Fruit fly (Drosophila melanogaster) whole organism, embryonic: ENCODE results near the gene CG16965.

ENCODE experiments used
- Aef1 ChIP-seq: fragments of 200-800 bp; sonication (Bioruptor generic); IDR thresholded peaks from 3 replicates; pipeline ENCODE4 v1.3.6; 2022; ENCODE audit warnings: missing biosample characterization, missing genetic modification characterization
- BEAF-32 ChIP-seq: fragments of 200-800 bp; sonication (Bioruptor generic); optimal IDR thresholded peaks from 3 replicates; lab custom pipeline; 2017; ENCODE audit warnings: missing biosample characterization, missing genetic modification characterization, mild to moderate bottlenecking, moderate library complexity, missing genetic modification reagents
- Bgb ChIP-seq: fragments of 200-800 bp; sonication (Bioruptor generic); IDR thresholded peaks from 2 replicates; pipeline ENCODE4 v1.3.6; 2022; ENCODE audit warnings: missing biosample characterization, missing genetic modification characterization; ENCODE audit not compliant: partially characterized antibody
- CG10267 ChIP-seq: fragments of 200-800 bp; sonication (Bioruptor generic); optimal IDR thresholded peaks from 2 replicates; lab custom pipeline; 2018; ENCODE audit warnings: missing biosample characterization, mild to moderate bottlenecking, missing genetic modification characterization, moderate library complexity
- CG10543 ChIP-seq: fragments of 200-800 bp; sonication (Bioruptor generic); optimal IDR thresholded peaks from 3 replicates; lab custom pipeline; 2017; ENCODE audit warnings: missing biosample characterization, mild to moderate bottlenecking, missing genetic modification characterization, moderate library complexity
- CG11085 ChIP-seq: fragments of 200-800 bp; sonication (Bioruptor generic); IDR thresholded peaks from 2 replicates; pipeline ENCODE4 v1.3.6; 2022; ENCODE audit warnings: missing biosample characterization, missing genetic modification characterization
- CG11723 ChIP-seq: fragments of 200-800 bp; sonication (Bioruptor generic); optimal IDR thresholded peaks from 2 replicates; lab custom pipeline; 2017; ENCODE audit warnings: missing biosample characterization, mild to moderate bottlenecking, missing genetic modification characterization
- CG12942 ChIP-seq: fragments of 200-800 bp; sonication (Bioruptor generic); optimal IDR thresholded peaks from 3 replicates; lab custom pipeline; 2016; ENCODE audit warnings: missing biosample characterization, missing genetic modification characterization
- CG13424 ChIP-seq: fragments of 200-800 bp; sonication (Bioruptor generic); optimal IDR thresholded peaks from 2 replicates; lab custom pipeline; 2019; ENCODE audit warnings: missing biosample characterization, mild to moderate bottlenecking, missing genetic modification characterization, moderate library complexity
- CG13624 ChIP-seq: fragments of 200-800 bp; sonication (Bioruptor generic); optimal IDR thresholded peaks from 2 replicates; lab custom pipeline; 2016; ENCODE audit warnings: missing biosample characterization, missing genetic modification characterization
- CG13894 ChIP-seq: fragments of 200-800 bp; sonication (Bioruptor generic); optimal IDR thresholded peaks from 3 replicates; lab custom pipeline; 2018; ENCODE audit warnings: missing biosample characterization, mild to moderate bottlenecking, missing genetic modification characterization, moderate library complexity
- CG15073 ChIP-seq: fragments of 200-800 bp; sonication (Bioruptor generic); optimal IDR thresholded peaks from 2 replicates; lab custom pipeline; 2016; ENCODE audit warnings: missing biosample characterization, missing genetic modification characterization
- CG15601 ChIP-seq: fragments of 200-800 bp; sonication (Bioruptor generic); optimal IDR thresholded peaks from 3 replicates; lab custom pipeline; 2019; ENCODE audit warnings: missing biosample characterization, mild to moderate bottlenecking, missing genetic modification characterization, moderate library complexity
- CG17186 ChIP-seq: fragments of 200-800 bp; sonication (Bioruptor generic); optimal IDR thresholded peaks from 3 replicates; lab custom pipeline; 2017; ENCODE audit warnings: missing biosample characterization, missing genetic modification reagents, missing genetic modification characterization
- CG18599 ChIP-seq: fragments of 200-800 bp; sonication (Bioruptor generic); optimal IDR thresholded peaks from 3 replicates; lab custom pipeline; 2017; ENCODE audit warnings: missing biosample characterization, missing genetic modification characterization, mild to moderate bottlenecking, moderate library complexity, missing genetic modification reagents
- CG30020 ChIP-seq: fragments of 200-800 bp; optimal IDR thresholded peaks from 2 replicates; lab custom pipeline; 2019; ENCODE audit warnings: missing biosample characterization, mild to moderate bottlenecking, missing genetic modification characterization, moderate library complexity
- CG3065 ChIP-seq: fragments of 200-800 bp; sonication (Bioruptor generic); optimal IDR thresholded peaks from 2 replicates; lab custom pipeline; 2016; ENCODE audit warnings: missing biosample characterization, missing genetic modification characterization
- CG31441 ChIP-seq: fragments of 200-800 bp; sonication (Bioruptor generic); IDR thresholded peaks from 2 replicates; pipeline ENCODE4 v1.3.6; 2022; ENCODE audit warnings: missing biosample characterization, missing genetic modification characterization
- CG33557 ChIP-seq: fragments of 200-800 bp; sonication (Bioruptor generic); optimal IDR thresholded peaks from 2 replicates; lab custom pipeline; 2019; ENCODE audit warnings: missing biosample characterization, mild to moderate bottlenecking, missing genetic modification characterization, moderate library complexity
- CG34376 ChIP-seq: fragments of 200-800 bp; sonication (Bioruptor generic); optimal IDR thresholded peaks from 2 replicates; lab custom pipeline; 2018; ENCODE audit warnings: missing biosample characterization, mild to moderate bottlenecking, missing genetic modification characterization
- CG34422 ChIP-seq: fragments of 200-800 bp; sonication (Bioruptor generic); IDR thresholded peaks from 3 replicates; pipeline ENCODE4 v1.3.6; 2022; ENCODE audit warnings: missing biosample characterization, missing genetic modification characterization
- CG4328 ChIP-seq: fragments of 200-800 bp; sonication (Bioruptor generic); optimal IDR thresholded peaks from 3 replicates; lab custom pipeline; 2017; ENCODE audit warnings: missing biosample characterization, missing genetic modification reagents, missing genetic modification characterization
- CG4730 ChIP-seq: fragments of 200-800 bp; sonication (Bioruptor generic); IDR thresholded peaks from 2 replicates; pipeline ENCODE4 v1.3.6; 2022; ENCODE audit warnings: missing biosample characterization, missing genetic modification characterization
- CG7271 ChIP-seq: fragments of 200-800 bp; sonication (Bioruptor generic); optimal IDR thresholded peaks from 2 replicates; lab custom pipeline; 2018; ENCODE audit warnings: missing biosample characterization, mild to moderate bottlenecking, missing genetic modification characterization, moderate library complexity
- CG7745 ChIP-seq: fragments of 200-800 bp; sonication (Bioruptor generic); optimal IDR thresholded peaks from 2 replicates; lab custom pipeline; 2018; ENCODE audit warnings: missing biosample characterization, mild to moderate bottlenecking, missing genetic modification characterization, moderate library complexity
- CG8089 ChIP-seq: fragments of 200-800 bp; sonication (Bioruptor generic); optimal IDR thresholded peaks from 3 replicates; lab custom pipeline; 2016; ENCODE audit warnings: missing biosample characterization, missing genetic modification characterization
- CG8944 ChIP-seq: fragments of 200-800 bp; sonication (Bioruptor generic); optimal IDR thresholded peaks from 3 replicates; lab custom pipeline; 2016; ENCODE audit warnings: missing biosample characterization, missing genetic modification characterization
- Camta ChIP-seq: fragments of 200-800 bp; sonication (Bioruptor generic); optimal IDR thresholded peaks from 2 replicates; lab custom pipeline; 2016; ENCODE audit warnings: missing biosample characterization, missing genetic modification characterization
- Chrac-16 ChIP-seq: fragments of 200-800 bp; sonication (Bioruptor generic); optimal IDR thresholded peaks from 3 replicates; lab custom pipeline; 2016; ENCODE audit warnings: missing biosample characterization, missing genetic modification characterization
- CkIIα-i1 ChIP-seq: fragments of 200-800 bp; sonication (Bioruptor generic); IDR thresholded peaks from 2 replicates; pipeline ENCODE4 v1.3.6; 2022; ENCODE audit warnings: missing biosample characterization, missing genetic modification characterization
- E2f2 ChIP-seq: fragments of 200-800 bp; sonication (Bioruptor generic); IDR thresholded peaks from 2 replicates; pipeline ENCODE4 v1.3.6; 2022; ENCODE audit warnings: missing biosample characterization, missing genetic modification characterization
- Ets65A ChIP-seq: fragments of 200-800 bp; sonication (Bioruptor generic); peaks from one replicate; lab custom pipeline; 2016; ENCODE audit warnings: missing biosample characterization, missing genetic modification characterization
- Ets97D ChIP-seq: fragments of 200-800 bp; sonication (Bioruptor generic); optimal IDR thresholded peaks from 3 replicates; lab custom pipeline; 2016; ENCODE audit warnings: missing biosample characterization, missing genetic modification characterization
- Meics ChIP-seq: fragments of 200-800 bp; sonication (Bioruptor generic); optimal IDR thresholded peaks from 2 replicates; lab custom pipeline; 2017; ENCODE audit warnings: missing biosample characterization, mild to moderate bottlenecking, missing genetic modification characterization
- Ravus ChIP-seq: fragments of 200-800 bp; sonication (Bioruptor generic); IDR thresholded peaks from 2 replicates; pipeline ENCODE4 v1.3.6; 2022; ENCODE audit warnings: missing biosample characterization, missing genetic modification characterization
- Vsx1 ChIP-seq: fragments of 200-800 bp; sonication (Bioruptor generic); optimal IDR thresholded peaks from 2 replicates; lab custom pipeline; 2017; ENCODE audit warnings: missing biosample characterization, mild to moderate bottlenecking, missing genetic modification characterization, missing genetic modification reagents
- abd-A ChIP-seq: fragments of 200-800 bp; sonication (Bioruptor generic); optimal IDR thresholded peaks from 3 replicates; lab custom pipeline; 2019; ENCODE audit warnings: missing biosample characterization, mild to moderate bottlenecking, missing genetic modification characterization, moderate library complexity
- bigmax ChIP-seq: fragments of 200-800 bp; sonication (Bioruptor generic); optimal IDR thresholded peaks from 2 replicates; lab custom pipeline; 2018; ENCODE audit warnings: missing biosample characterization, mild to moderate bottlenecking, missing genetic modification characterization
- cg ChIP-seq: fragments of 200-800 bp; sonication (Bioruptor generic); optimal IDR thresholded peaks from 3 replicates; lab custom pipeline; 2019; ENCODE audit warnings: missing biosample characterization, mild to moderate bottlenecking, missing genetic modification characterization, moderate library complexity
- crol ChIP-seq: fragments of 200-800 bp; sonication (Bioruptor generic); IDR thresholded peaks from 2 replicates; pipeline ENCODE4 v1.3.6; 2022; ENCODE audit warnings: missing biosample characterization, missing genetic modification characterization
- da ChIP-seq: fragments of 200-800 bp; sonication (Bioruptor generic); optimal IDR thresholded peaks from 2 replicates; lab custom pipeline; 2016; ENCODE audit warnings: missing biosample characterization, missing genetic modification characterization
- ham ChIP-seq: fragments of 200-800 bp; sonication (Bioruptor generic); IDR thresholded peaks from 2 replicates; pipeline ENCODE4 v1.3.6; 2022; ENCODE audit warnings: missing biosample characterization, missing genetic modification characterization
- ken ChIP-seq: fragments of 200-800 bp; sonication (Bioruptor generic); IDR thresholded peaks from 3 replicates; pipeline ENCODE4 v1.3.6; 2022; ENCODE audit warnings: missing biosample characterization, missing genetic modification characterization
- nerfin-1 ChIP-seq: fragments of 200-800 bp; sonication (Bioruptor generic); optimal IDR thresholded peaks from 3 replicates; lab custom pipeline; 2019; ENCODE audit warnings: missing biosample characterization, mild to moderate bottlenecking, missing genetic modification characterization, moderate library complexity
- nmo ChIP-seq: fragments of 200-800 bp; sonication (Bioruptor generic); optimal IDR thresholded peaks from 2 replicates; lab custom pipeline; 2018; ENCODE audit warnings: missing biosample characterization, mild to moderate bottlenecking, missing genetic modification characterization, moderate library complexity
- onecut ChIP-seq: fragments of 200-800 bp; sonication (Bioruptor generic); IDR thresholded peaks from 2 replicates; pipeline ENCODE4 v1.3.6; 2022; ENCODE audit warnings: missing biosample characterization, missing genetic modification characterization
- sens-2 ChIP-seq: fragments of 200-800 bp; sonication (Bioruptor generic); IDR thresholded peaks from 2 replicates; pipeline ENCODE4 v1.3.6; 2022; ENCODE audit warnings: missing biosample characterization, missing genetic modification characterization
- sima ChIP-seq: fragments of 200-800 bp; sonication (Bioruptor generic); optimal IDR thresholded peaks from 2 replicates; lab custom pipeline; 2016; ENCODE audit warnings: missing biosample characterization, missing genetic modification characterization
- sisA ChIP-seq: fragments of 200-800 bp; sonication (Bioruptor generic); IDR thresholded peaks from 2 replicates; pipeline ENCODE4 v1.3.6; 2022; ENCODE audit warnings: missing biosample characterization, missing genetic modification characterization
- trem ChIP-seq: fragments of 200-800 bp; optimal IDR thresholded peaks from 3 replicates; lab custom pipeline; 2019; ENCODE audit warnings: missing biosample characterization, mild to moderate bottlenecking, missing genetic modification characterization, moderate library complexity
- zen2 ChIP-seq: fragments of 200-800 bp; sonication (Bioruptor generic); IDR thresholded peaks from 3 replicates; pipeline ENCODE4 v1.3.6; 2022; ENCODE audit warnings: missing biosample characterization, missing genetic modification characterization; ENCODE audit not compliant: partially characterized antibody

The CG16965 gene

dm6 chr2L:11970853-11971397 is 10.5 kb upstream of the CG16965 start (continued):
- TF ChIP-seq trem (tag; lab: Kevin White, UChicago) = no peak
- TF ChIP-seq CG31441 = no peak
- no peak for TF ChIP-seq CG15073
- peak; percentile 17 for TF ChIP-seq Meics (GFP tag; lab: Kevin White, UChicago)
- TF ChIP-seq Vsx1 (GFP tag; lab: Kevin White, UChicago) = peak; percentile 98
- peak; percentile 7 for TF ChIP-seq nmo (GFP tag; lab: Kevin White, UChicago)
- no peak for TF ChIP-seq CG7271
- no peak for TF ChIP-seq CG17186 (GFP tag; lab: Kevin White, UChicago)
- TF ChIP-seq CG34376 = peak; percentile 25
- TF ChIP-seq CG3065 (GFP tag; lab: Kevin White, UChicago) = no peak
- TF ChIP-seq E2f2 (GFP tag; lab: Robert Waterston, UW) = no peak
- 0 out of 3 replicates have a peak, but pooled peaks have one; percentile 11 for TF ChIP-seq ken (GFP tag; lab: Robert Waterston, UW)
- TF ChIP-seq sima (GFP tag; lab: Kevin White, UChicago) = no peak
- TF ChIP-seq CG15601 (tag; lab: Kevin White, UChicago) = peak; percentile 61
- TF ChIP-seq BEAF-32 (GFP tag; lab: Kevin White, UChicago) = no peak
- TF ChIP-seq Bgb (GFP tag; lab: Robert Waterston, UW) = peak; percentile 64
- TF ChIP-seq CG4730 (GFP tag; lab: Robert Waterston, UW) = no peak
- TF ChIP-seq CG33557 (GFP tag; lab: Kevin White, UChicago) = no peak
- TF ChIP-seq CG34422 (GFP tag; lab: Robert Waterston, UW) = peak; percentile 44; the same call in 1 of the 3 replicates
- no peak for TF ChIP-seq Aef1 (GFP tag; lab: Robert Waterston, UW)
- TF ChIP-seq CG11723 (GFP tag; lab: Kevin White, UChicago) = no peak
- TF ChIP-seq da = peak; percentile 9
- TF ChIP-seq Camta = peak; percentile 11
- no peak for TF ChIP-seq ham (GFP tag; lab: Robert Waterston, UW)
- TF ChIP-seq sens-2 = no peak
- TF ChIP-seq CG30020 (tag; lab: Kevin White, UChicago) = no peak
- no peak for TF ChIP-seq nerfin-1 (tag; lab: Kevin White, UChicago)
- TF ChIP-seq CG4328 (GFP tag; lab: Kevin White, UChicago) = no peak
- TF ChIP-seq CG7745 (tag; lab: Kevin White, UChicago) = no peak
- no peak for TF ChIP-seq Chrac-16
- peak; percentile 40 for TF ChIP-seq CG18599 (GFP tag; lab: Kevin White, UChicago)
- TF ChIP-seq sisA (GFP tag; lab: Robert Waterston, UW) = no peak
- TF ChIP-seq Ets65A (GFP tag; lab: Kevin White, UChicago) = no peak
- TF ChIP-seq CkIIα-i1 = no peak
- TF ChIP-seq CG10543 (GFP tag; lab: Kevin White, UChicago) = peak; percentile 81
- peak; percentile 29; the same call in 1 of the 2 replicates for TF ChIP-seq onecut
- TF ChIP-seq abd-A = peak; percentile 64
- TF ChIP-seq zen2 = no peak
- TF ChIP-seq CG13894 = peak; percentile 44
- peak; percentile 48 for TF ChIP-seq crol
- TF ChIP-seq CG8089 = no peak
- peak; percentile 8 for TF ChIP-seq cg
- TF ChIP-seq Ets97D (GFP tag; lab: Kevin White, UChicago) = no peak
- TF ChIP-seq CG12942 (GFP tag; lab: Kevin White, UChicago) = no peak
- no peak for TF ChIP-seq CG10267
- TF ChIP-seq bigmax (GFP tag; lab: Kevin White, UChicago) = no peak
- no peak for TF ChIP-seq Ravus (GFP tag; lab: Robert Waterston, UW)
- TF ChIP-seq CG11085 (GFP tag; lab: Robert Waterston, UW) = 0 out of 2 replicates have a peak, but pooled peaks have one; percentile 52
- TF ChIP-seq CG13424 = peak; percentile 0
- TF ChIP-seq CG13624 (GFP tag; lab: Kevin White, UChicago) = peak; percentile 45
- no peak for TF ChIP-seq CG8944 (GFP tag; lab: Kevin White, UChicago)
